Fruit fly (Drosophila melanogaster) whole organism, adult: ENCODE data around the gene CG46281.

Experiments used
- CG11617 ChIP-seq: fragments of 200-800 bp; sonication (Bioruptor generic); optimal IDR thresholded peaks from 2 replicates; lab custom pipeline; 2017; ENCODE audit warnings: mild to moderate bottlenecking, missing biosample characterization, missing genetic modification reagents, missing genetic modification characterization
- CG14711 ChIP-seq: fragments of 200-800 bp; sonication (Bioruptor generic); optimal IDR thresholded peaks from 2 replicates; lab custom pipeline; 2018; ENCODE audit warnings: missing biosample characterization, mild to moderate bottlenecking, missing genetic modification characterization, moderate library complexity
- CG1620 ChIP-seq: fragments of 200-800 bp; sonication (Bioruptor generic); optimal IDR thresholded peaks from 2 replicates; lab custom pipeline; 2016; ENCODE audit warnings: missing biosample characterization, missing genetic modification characterization
- CG33017 ChIP-seq: fragments of 200-800 bp; sonication (Bioruptor generic); optimal IDR thresholded peaks from 2 replicates; lab custom pipeline; 2018; ENCODE audit warnings: missing biosample characterization, mild to moderate bottlenecking, missing genetic modification characterization, moderate library complexity
- CG5204 ChIP-seq: fragments of 200-800 bp; sonication (Bioruptor generic); optimal IDR thresholded peaks from 2 replicates; lab custom pipeline; 2016; ENCODE audit warnings: missing biosample characterization, missing genetic modification characterization
- CG7045 ChIP-seq: fragments of 200-800 bp; sonication (Bioruptor generic); optimal IDR thresholded peaks from 2 replicates; lab custom pipeline; 2017; ENCODE audit warnings: missing biosample characterization, mild to moderate bottlenecking, missing genetic modification characterization
- Clk ChIP-seq: fragments of 200-800 bp; sonication (Bioruptor generic); optimal IDR thresholded peaks from 2 replicates; lab custom pipeline; 2017; ENCODE audit warnings: missing biosample characterization, missing genetic modification characterization
- Crg-1 ChIP-seq: fragments of 200-800 bp; sonication (Bioruptor generic); optimal IDR thresholded peaks from 2 replicates; lab custom pipeline; 2016; ENCODE audit warnings: missing biosample characterization, missing genetic modification characterization
- Hr96 ChIP-seq: fragments of 200-800 bp; sonication (Bioruptor generic); optimal IDR thresholded peaks from 2 replicates; lab custom pipeline; 2016; ENCODE audit warnings: missing biosample characterization, missing genetic modification characterization
- kay ChIP-seq: fragments of 200-800 bp; sonication (Bioruptor generic); peaks from one replicate; lab custom pipeline; 2016; ENCODE audit warnings: missing biosample characterization, missing genetic modification characterization, borderline replicate concordance
- ovo ChIP-seq: fragments of 200-800 bp; sonication (Bioruptor generic); optimal IDR thresholded peaks from 2 replicates; lab custom pipeline; 2016; ENCODE audit warnings: missing biosample characterization, missing genetic modification characterization

- TF ChIP-seq CG7045 (GFP tag; lab: Kevin White, UChicago), result no peak
- TF ChIP-seq kay, result no peak
- no peak for TF ChIP-seq Crg-1 (GFP tag; lab: Kevin White, UChicago)
- no peak for TF ChIP-seq CG1620 (GFP tag; lab: Kevin White, UChicago)
- TF ChIP-seq Hr96, result no peak
- TF ChIP-seq CG14711 (tag; lab: Kevin White, UChicago), result no peak
- TF ChIP-seq Clk (GFP tag; lab: Kevin White, UChicago), result no peak
- TF ChIP-seq CG33017 (tag; lab: Kevin White, UChicago), result no peak
- TF ChIP-seq CG5204 (GFP tag; lab: Kevin White, UChicago), result no peak
- TF ChIP-seq CG11617 (GFP tag; lab: Kevin White, UChicago), result no peak
- no peak for TF ChIP-seq ovo
Measured at dm6 chr3R:12998234-12998591, 31.9 kb downstream of the CG46281 start.
